Fruit fly (Drosophila melanogaster): Measurements from ENCODE around the gene CG12011.

Gene CG12011

DNA sequence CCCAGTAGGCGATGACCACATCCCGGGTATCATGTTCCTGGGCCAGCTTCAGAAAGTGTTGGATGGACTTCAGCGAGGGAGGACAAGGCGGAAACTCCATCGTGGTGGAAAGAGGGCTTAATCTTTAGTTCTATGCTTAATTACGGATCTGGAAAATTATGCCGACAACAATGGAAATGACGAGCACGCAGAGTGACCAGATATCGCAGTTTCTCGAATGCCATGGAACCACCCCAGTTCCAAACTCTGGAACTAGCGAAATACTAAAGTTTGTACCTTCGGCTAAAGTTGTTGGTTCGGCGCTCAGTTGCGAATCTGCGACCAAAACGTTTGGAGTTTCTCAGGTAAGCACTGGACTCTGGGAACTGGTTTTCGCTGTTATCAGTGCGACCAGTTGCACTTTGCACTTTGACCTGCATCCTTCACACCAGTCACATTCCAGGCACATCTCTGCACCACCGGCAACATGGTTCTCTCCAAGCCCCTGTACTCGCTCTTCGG lies 41.7 kb upstream of the CG12011 start, which contains the start of the genes CG7970 and Vta1 (continued):
- no peak for TF ChIP-seq Hr39 (optimal IDR thresholded peaks at IDR 0.05)
- no peak for TF ChIP-seq tup (GFP tag; optimal IDR thresholded peaks at IDR 0.05)
- TF ChIP-seq YL-1 (GFP tag; optimal IDR thresholded peaks at IDR 0.05), result peak; percentile 68
- no peak for TF ChIP-seq CG14014 (GFP tag; IDR thresholded peaks at IDR 0.05)
- no peak for TF ChIP-seq Usf (GFP tag; optimal IDR thresholded peaks at IDR 0.05)
- no peak for TF ChIP-seq CG17359 (tag; optimal IDR thresholded peaks at IDR 0.05)
- TF ChIP-seq pzg (GFP tag; optimal IDR thresholded peaks at IDR 0.05), result peak; percentile 79
- TF ChIP-seq Camta (GFP tag; optimal IDR thresholded peaks at IDR 0.05), result no peak
- no peak for TF ChIP-seq dmrt99B (tag; optimal IDR thresholded peaks at IDR 0.05)
- TF ChIP-seq CG8388 (GFP tag; optimal IDR thresholded peaks at IDR 0.05), result no peak
- no peak for TF ChIP-seq CG1647 (GFP tag; optimal IDR thresholded peaks at IDR 0.05)
- TF ChIP-seq gcm (GFP tag; optimal IDR thresholded peaks at IDR 0.05), result no peak
- TF ChIP-seq MBD-R2 (GFP tag; IDR thresholded peaks at IDR 0.05), result peak; percentile 82
- no peak for TF ChIP-seq fd96Cb (tag; optimal IDR thresholded peaks at IDR 0.05)
- TF ChIP-seq CG15269 (tag; optimal IDR thresholded peaks at IDR 0.05), result no peak
- no peak for TF ChIP-seq Oaz (GFP tag; IDR thresholded peaks at IDR 0.05)
- no peak for TF ChIP-seq CG17612 (GFP tag; IDR thresholded peaks at IDR 0.05)
- no peak for TF ChIP-seq Ssrp (tag; optimal IDR thresholded peaks at IDR 0.05)
- no peak for TF ChIP-seq CG10147 (GFP tag; optimal IDR thresholded peaks at IDR 0.05)
- TF ChIP-seq rib (GFP tag; IDR thresholded peaks at IDR 0.05), result no peak
- no peak for TF ChIP-seq CG3838 (GFP tag; optimal IDR thresholded peaks at IDR 0.05)
- TF ChIP-seq gcm2 (GFP tag; optimal IDR thresholded peaks at IDR 0.05), result no peak
- no peak for TF ChIP-seq yki (optimal IDR thresholded peaks at IDR 0.05)
- no peak for TF ChIP-seq dan (GFP tag; IDR thresholded peaks at IDR 0.05)
- TF ChIP-seq sob (GFP tag; IDR thresholded peaks at IDR 0.05), result no peak
- TF ChIP-seq CG30403 (GFP tag; optimal IDR thresholded peaks at IDR 0.05), result no peak
- TF ChIP-seq tx (GFP tag; optimal IDR thresholded peaks at IDR 0.05), result no peak
- TF ChIP-seq CG34224 (GFP tag; IDR thresholded peaks at IDR 0.05; ENCODE audit: partially characterized antibody), result no peak; the same call in 2 of the 3 replicates
- no peak for TF ChIP-seq CG13624 (GFP tag; optimal IDR thresholded peaks at IDR 0.05)
- TF ChIP-seq Opbp (GFP tag; IDR thresholded peaks at IDR 0.05; ENCODE audit: partially characterized antibody), result 0 out of 3 replicates have a peak, but pooled peaks have one; percentile 44
- TF ChIP-seq CG1529 (GFP tag; optimal IDR thresholded peaks at IDR 0.05), result no peak
- TF ChIP-seq hkb (optimal IDR thresholded peaks at IDR 0.05), result no peak
- TF ChIP-seq hkb (GFP tag; IDR thresholded peaks at IDR 0.05), result no peak
- no peak for TF ChIP-seq p53 (GFP tag; optimal IDR thresholded peaks at IDR 0.05)
- no peak for TF ChIP-seq CG12391 (tag; optimal IDR thresholded peaks at IDR 0.05)
- no peak for TF ChIP-seq CG30020 (tag; optimal IDR thresholded peaks at IDR 0.05)
- TF ChIP-seq Bdp1 (GFP tag; optimal IDR thresholded peaks at IDR 0.05), result no peak
- no peak for TF ChIP-seq pb (GFP tag; optimal IDR thresholded peaks at IDR 0.05)
- TF ChIP-seq Fer1 (GFP tag; optimal IDR thresholded peaks at IDR 0.05), result no peak
- TF ChIP-seq Sin3A (optimal IDR thresholded peaks at IDR 0.05), result peak; percentile 47
- no peak for TF ChIP-seq CG33557 (GFP tag; optimal IDR thresholded peaks at IDR 0.05)
- no peak for TF ChIP-seq insv (GFP tag; optimal IDR thresholded peaks at IDR 0.05)
- TF ChIP-seq CG13287 (GFP tag; IDR thresholded peaks at IDR 0.05; ENCODE audit: partially characterized antibody), result peak; percentile 43; the same call in 1 of the 2 replicates
- peak; percentile 98 for TF ChIP-seq nom (GFP tag; optimal IDR thresholded peaks at IDR 0.05)
- no peak for TF ChIP-seq CG15479 (GFP tag; optimal IDR thresholded peaks at IDR 0.05)
- no peak for TF ChIP-seq CG11247 (GFP tag; IDR thresholded peaks at IDR 0.05)
- TF ChIP-seq Jarid2 (GFP tag; optimal IDR thresholded peaks at IDR 0.05), result no peak
- no peak for TF ChIP-seq pho (GFP tag; optimal IDR thresholded peaks at IDR 0.05)
- no peak for TF ChIP-seq CG12744 (GFP tag; optimal IDR thresholded peaks at IDR 0.05)
- no peak for TF ChIP-seq CG8924 (tag; optimal IDR thresholded peaks at IDR 0.05)
- TF ChIP-seq CG4617 (GFP tag; optimal IDR thresholded peaks at IDR 0.05; ENCODE audit: borderline replicate concordance), result peak; percentile 87
- no peak for TF ChIP-seq mld (GFP tag; IDR thresholded peaks at IDR 0.05; ENCODE audit: partially characterized antibody)
